Fruit fly (Drosophila melanogaster): ENCODE results near the gene tilB.

DNA sequence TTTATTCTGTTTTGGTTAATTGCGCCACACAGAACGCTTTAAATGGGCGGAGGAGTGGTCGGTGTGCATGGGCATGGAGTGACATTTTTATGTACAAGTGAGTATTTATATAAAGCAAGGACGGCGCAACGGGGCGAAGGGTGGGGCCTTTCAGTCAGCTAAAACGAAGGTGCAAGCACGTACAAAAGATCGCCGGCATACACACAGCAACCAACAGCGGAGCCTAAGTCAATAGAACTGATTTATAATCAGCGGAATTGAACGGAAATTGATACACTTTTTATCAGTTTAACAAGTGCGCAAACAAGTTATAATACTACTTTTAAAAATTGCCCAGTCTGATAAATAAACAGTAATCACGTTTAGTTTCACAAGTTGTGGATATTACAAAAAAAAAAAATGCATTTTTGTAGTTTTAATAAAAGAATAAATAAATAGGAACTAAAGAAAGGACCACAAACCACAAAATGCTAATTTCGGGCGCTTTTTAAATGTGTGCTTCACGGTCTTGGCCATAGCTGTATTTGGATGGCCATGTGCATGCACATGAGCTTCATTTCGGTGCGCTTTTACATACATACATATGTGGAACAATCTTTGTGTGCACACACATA, 29.8 kb downstream of the tilB start:
- TF ChIP-seq Myc (optimal IDR thresholded peaks at IDR 0.05) (no peak), Sin3A (optimal IDR thresholded peaks at IDR 0.05) (no peak), psq (optimal IDR thresholded peaks at IDR 0.05) (no peak), insv (optimal IDR thresholded peaks at IDR 0.05) (no peak), h (optimal IDR thresholded peaks at IDR 0.05) (no peak)

Measured in Kc167 (cell line).